Fruit fly (Drosophila melanogaster): ENCODE measurements around the gene CG13031.

DNA sequence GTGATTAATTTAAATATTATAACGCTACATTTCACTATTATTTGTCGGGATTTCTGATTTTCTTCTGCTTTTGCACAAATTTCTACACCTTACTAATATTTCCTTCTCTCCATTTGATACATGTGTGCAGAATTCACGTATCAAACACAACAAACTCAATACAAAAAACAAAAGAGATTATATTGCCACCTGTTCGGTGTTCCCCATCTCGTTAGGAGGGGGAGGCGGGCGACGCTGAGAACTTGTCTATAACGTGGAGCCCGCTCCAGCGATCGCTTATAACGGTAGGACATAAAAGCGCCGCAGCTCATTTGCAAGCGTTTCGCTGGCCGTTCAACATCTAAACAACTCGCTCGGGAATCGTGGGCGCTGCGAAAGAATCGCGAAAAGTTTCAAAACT is 8.6 kb downstream of the CG13031 start, which contains the start of gene CG9701:
- TF ChIP-seq fd85E (GFP tag; optimal IDR thresholded peaks at IDR 0.05) (no peak), Eip78C (GFP tag) (no peak), Hr4 (GFP tag; optimal IDR thresholded peaks at IDR 0.05) (no peak), CG11902 (GFP tag; optimal IDR thresholded peaks at IDR 0.05) (no peak)
